Worm (Caenorhabditis elegans) whole organism, L3 larva: Measurements from ENCODE around the gene F16G10.3.

Experiments
- R02D3.7 ChIP-seq: fragments of 150-350 bp; optimal IDR thresholded peaks from 2 replicates; lab custom pipeline; 2014; ENCODE audit warnings: missing biosample characterization, missing genetic modification characterization
- aly-2 ChIP-seq: fragments of 150-350 bp; optimal IDR thresholded peaks from 2 replicates; lab custom pipeline; 2014; ENCODE audit warnings: missing biosample characterization, missing genetic modification characterization
- ama-1 ChIP-seq: fragments of 150-350 bp; optimal IDR thresholded peaks from 2 replicates; lab custom pipeline; 2018
- ceh-16 ChIP-seq: sonication (generic microtip); optimal IDR thresholded peaks from 2 replicates; lab custom pipeline; 2017; ENCODE audit warnings: missing biosample characterization, missing genetic modification characterization
- ceh-82 ChIP-seq: fragments of 150-350 bp; optimal IDR thresholded peaks from 2 replicates; lab custom pipeline; 2014; ENCODE audit warnings: missing biosample characterization, missing genetic modification characterization
- ceh-9 ChIP-seq: sonication (generic microtip); optimal IDR thresholded peaks from 2 replicates; lab custom pipeline; 2018; ENCODE audit warnings: missing biosample characterization, missing genetic modification characterization
- daf-12 ChIP-seq: fragments of 150-350 bp; optimal IDR thresholded peaks from 2 replicates; lab custom pipeline; 2014; ENCODE audit warnings: missing biosample characterization, missing genetic modification reagents, missing genetic modification characterization
- egl-5 ChIP-seq: fragments of 150-350 bp; optimal IDR thresholded peaks from 2 replicates; lab custom pipeline; 2017; ENCODE audit warnings: missing biosample characterization, missing genetic modification reagents, missing genetic modification characterization, inconsistent platforms
- elt-2 ChIP-seq: sonication (generic microtip); optimal IDR thresholded peaks from 2 replicates; lab custom pipeline; 2016; ENCODE audit warnings: missing genetic modification reagents, mild to moderate bottlenecking, missing genetic modification characterization, missing compliant biosample characterization
- elt-3 ChIP-seq, 3 experiments: fragments of 150-350 bp in 1 of 3; sonication (generic microtip) in 2 of 3; optimal IDR thresholded peaks; 2 replicates in 2 of 3; 4 replicates in 1 of 3; lab custom pipeline; 2014 to 2017; ENCODE audit warnings: missing biosample characterization in 3 of 3, missing genetic modification characterization in 3 of 3
- eor-1 ChIP-seq, 2 experiments: fragments of 150-350 bp; optimal IDR thresholded peaks; 2 replicates each; lab custom pipeline; 2014 to 2018; ENCODE audit warnings: missing biosample characterization in 2 of 2, missing genetic modification characterization in 2 of 2
- fkh-10 ChIP-seq: sonication (generic microtip); optimal IDR thresholded peaks from 2 replicates; lab custom pipeline; 2017; ENCODE audit warnings: missing biosample characterization, missing genetic modification reagents, missing genetic modification characterization
- fkh-2 ChIP-seq: fragments of 150-350 bp; optimal IDR thresholded peaks from 2 replicates; lab custom pipeline; 2014; ENCODE audit warnings: missing biosample characterization, missing genetic modification reagents, missing genetic modification characterization
- jun-1 ChIP-seq: fragments of 150-350 bp; optimal IDR thresholded peaks from 2 replicates; lab custom pipeline; 2014; ENCODE audit warnings: missing biosample characterization, missing genetic modification reagents, missing genetic modification characterization
- lin-39 ChIP-seq: fragments of 150-350 bp; optimal IDR thresholded peaks from 2 replicates; lab custom pipeline; 2018; ENCODE audit warnings: missing biosample characterization, missing genetic modification reagents, missing genetic modification characterization
- mdl-1 ChIP-seq: fragments of 150-350 bp; optimal IDR thresholded peaks from 2 replicates; lab custom pipeline; 2014; ENCODE audit warnings: missing biosample characterization, missing genetic modification characterization
- mml-1 ChIP-seq: fragments of 150-350 bp; sonication (generic microtip); optimal IDR thresholded peaks from 3 replicates; lab custom pipeline; 2014; ENCODE audit warnings: missing biosample characterization, missing genetic modification characterization
- nfya-1 ChIP-seq: sonication (generic microtip); optimal IDR thresholded peaks from 2 replicates; lab custom pipeline; 2017; ENCODE audit warnings: missing genetic modification characterization, mild to moderate bottlenecking, missing compliant biosample characterization, antibody characterized with exemption, moderate library complexity; ENCODE audit not compliant: insufficient read depth
- nhr-12 ChIP-seq: fragments of 150-350 bp; optimal IDR thresholded peaks from 2 replicates; lab custom pipeline; 2014; ENCODE audit warnings: missing biosample characterization, missing genetic modification characterization
- nhr-23 ChIP-seq: fragments of 150-350 bp; optimal IDR thresholded peaks from 2 replicates; lab custom pipeline; 2014; ENCODE audit warnings: missing biosample characterization, missing genetic modification reagents, missing genetic modification characterization
- nhr-237 ChIP-seq: fragments of 150-350 bp; optimal IDR thresholded peaks from 2 replicates; lab custom pipeline; 2014; ENCODE audit warnings: missing biosample characterization, missing genetic modification characterization
- nhr-25 ChIP-seq: sonication (generic microtip); optimal IDR thresholded peaks from 2 replicates; lab custom pipeline; 2017; ENCODE audit warnings: missing biosample characterization, missing genetic modification characterization
- nhr-28 ChIP-seq: fragments of 150-350 bp; optimal IDR thresholded peaks from 2 replicates; lab custom pipeline; 2014; ENCODE audit warnings: missing biosample characterization, missing genetic modification characterization
- nhr-43 ChIP-seq: sonication (generic microtip); optimal IDR thresholded peaks from 2 replicates; lab custom pipeline; 2016; ENCODE audit warnings: mild to moderate bottlenecking, missing genetic modification characterization, missing compliant biosample characterization; ENCODE audit not compliant: poor library complexity, severe bottlenecking
- nhr-67 ChIP-seq: fragments of 150-350 bp; optimal IDR thresholded peaks from 2 replicates; lab custom pipeline; 2014; ENCODE audit warnings: missing biosample characterization, missing genetic modification characterization
- nhr-76 ChIP-seq: fragments of 150-350 bp; sonication (generic microtip); optimal IDR thresholded peaks from 5 replicates; lab custom pipeline; 2014; ENCODE audit warnings: missing biosample characterization, missing genetic modification characterization
- nhr-77 ChIP-seq: fragments of 150-350 bp; optimal IDR thresholded peaks from 2 replicates; lab custom pipeline; 2014; ENCODE audit warnings: missing biosample characterization, missing genetic modification characterization
- pha-4 ChIP-seq: fragments of 150-350 bp; optimal IDR thresholded peaks from 2 replicates; lab custom pipeline; 2014; ENCODE audit warnings: missing biosample characterization, missing genetic modification reagents, missing genetic modification characterization
- pqm-1 ChIP-seq: fragments of 150-350 bp; optimal IDR thresholded peaks from 2 replicates; lab custom pipeline; 2017; ENCODE audit warnings: missing biosample characterization, missing genetic modification characterization, inconsistent platforms
- sea-2 ChIP-seq: fragments of 150-350 bp; sonication (generic microtip); optimal IDR thresholded peaks from 4 replicates; lab custom pipeline; 2014; ENCODE audit warnings: missing biosample characterization, missing genetic modification reagents, missing genetic modification characterization
- tbx-2 ChIP-seq: sonication (generic microtip); optimal IDR thresholded peaks from 2 replicates; lab custom pipeline; 2016; ENCODE audit warnings: mild to moderate bottlenecking, missing genetic modification characterization, missing compliant biosample characterization
- unc-39 ChIP-seq: sonication (generic microtip); optimal IDR thresholded peaks from 4 replicates; lab custom pipeline; 2017; ENCODE audit warnings: missing biosample characterization, missing genetic modification characterization
- unc-62 ChIP-seq: fragments of 150-350 bp; sonication (generic microtip); optimal IDR thresholded peaks from 4 replicates; lab custom pipeline; 2014; ENCODE audit warnings: missing biosample characterization, missing genetic modification reagents, missing genetic modification characterization
- zag-1 ChIP-seq: fragments of 150-350 bp; optimal IDR thresholded peaks from 2 replicates; lab custom pipeline; 2014; ENCODE audit warnings: missing biosample characterization, missing genetic modification characterization
- ztf-11 ChIP-seq: fragments of 150-350 bp; optimal IDR thresholded peaks from 2 replicates; lab custom pipeline; 2014; ENCODE audit warnings: missing biosample characterization, missing genetic modification characterization

The F16G10.3 gene

DNA sequence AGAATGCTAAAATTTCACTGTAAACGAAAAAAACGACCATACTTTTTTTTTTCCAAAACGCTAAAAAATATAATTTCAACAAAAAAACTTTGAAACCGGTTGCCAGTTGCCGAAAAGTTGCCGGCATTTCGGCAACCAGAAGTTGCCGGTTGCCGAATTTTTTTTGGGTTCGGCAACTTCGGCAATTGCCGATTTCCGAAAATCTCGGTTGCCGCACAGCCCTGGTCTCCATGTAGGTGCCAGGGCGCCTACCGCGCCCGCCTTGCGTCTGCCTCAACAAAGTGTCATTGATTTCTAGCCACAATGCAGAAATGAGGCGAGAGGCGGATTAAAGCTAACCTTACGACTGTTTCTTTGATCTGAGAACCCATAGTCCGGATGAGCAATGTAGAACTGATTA lies 38.9 kb downstream of the F16G10.3 start:
- TF ChIP-seq unc-39 (tag; lab: Kevin White, UChicago) = no peak
- TF ChIP-seq ama-1 (lab: Kevin White, UChicago) = no peak
- no peak for TF ChIP-seq ztf-11
- no peak for TF ChIP-seq lin-39 (tag; lab: Kevin White, UChicago)
- TF ChIP-seq nhr-25 (tag; lab: Kevin White, UChicago) = no peak
- TF ChIP-seq nhr-28 = no peak
- TF ChIP-seq R02D3.7 (tag; lab: Kevin White, UChicago) = no peak
- TF ChIP-seq nhr-43 (tag; lab: Kevin White, UChicago) = no peak
- TF ChIP-seq mdl-1 = no peak
- no peak for TF ChIP-seq fkh-10 (GFP tag; lab: Kevin White, UChicago)
- TF ChIP-seq nhr-237 (tag; lab: Kevin White, UChicago) = no peak
- TF ChIP-seq zag-1 = no peak
- no peak for TF ChIP-seq eor-1 (tag; optimal IDR thresholded peaks at IDR 0.05; lab: Kevin White, UChicago)
- TF ChIP-seq sea-2 (GFP tag; lab: Kevin White, UChicago) = no peak

DNA sequence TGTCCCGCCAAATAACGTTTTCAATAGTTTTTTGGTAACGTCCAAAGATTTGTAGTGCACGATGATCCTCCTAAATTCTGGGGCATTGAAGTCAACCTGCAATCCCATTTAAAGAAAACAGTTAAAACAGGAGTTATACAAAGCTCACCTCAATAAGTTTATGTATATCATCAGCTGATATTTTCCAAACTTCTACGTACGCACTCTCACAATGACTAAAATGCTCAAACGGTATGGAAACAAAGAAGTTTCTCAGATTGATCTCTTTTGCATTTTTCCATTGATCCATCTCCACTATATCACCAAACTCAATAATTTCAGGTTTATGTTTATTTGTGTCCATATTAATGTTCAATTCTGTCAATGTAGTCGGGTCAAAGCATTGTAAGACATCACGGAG lies 39.4 kb downstream of the F16G10.3 start:
- TF ChIP-seq fkh-10 (GFP tag; lab: Kevin White, UChicago) (no peak), ceh-82 (tag; lab: Kevin White, UChicago) (no peak), ama-1 (lab: Kevin White, UChicago) (no peak), ztf-11 (no peak), aly-2 (tag; lab: Kevin White, UChicago) (no peak), mml-1 (tag; lab: Kevin White, UChicago) (no peak), jun-1 (no peak), nhr-12 (tag; lab: Kevin White, UChicago) (no peak), daf-12 (tag; lab: Kevin White, UChicago) (no peak), pqm-1 (tag; lab: Kevin White, UChicago) (no peak), ceh-16 (tag; lab: Kevin White, UChicago) (no peak), nhr-67 (no peak), nhr-28 (no peak), nhr-25 (tag; lab: Kevin White, UChicago) (no peak)

DNA sequence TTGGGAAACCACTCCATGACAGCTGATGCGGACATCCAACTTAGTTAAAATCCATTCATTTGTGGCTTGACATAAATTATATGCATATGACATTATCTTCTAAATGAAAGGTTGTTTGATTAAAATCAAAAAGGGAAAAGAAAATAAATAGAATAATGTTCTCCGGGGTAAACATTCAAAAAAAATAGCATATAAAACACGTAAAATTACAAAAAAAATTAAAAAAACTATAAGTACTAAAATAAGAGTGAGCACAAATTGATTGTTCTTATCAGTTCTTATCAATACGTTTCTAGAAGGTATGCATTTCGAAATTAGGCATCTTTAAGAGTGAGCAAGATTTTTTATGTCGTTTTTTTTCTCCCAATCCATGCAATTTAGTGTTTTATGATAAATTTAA lies 40.5 kb downstream of the F16G10.3 start, which contains the start of gene fbxa-182:
Gene fbxa-182, minus strand, starts transcription at position 101 of the 400 bp plus-strand sequence.
- TF ChIP-seq pqm-1 (tag; lab: Kevin White, UChicago) (peak; percentile 37), pha-4 (peak; percentile 8), elt-2 (tag; lab: Kevin White, UChicago) (peak; percentile 54), aly-2 (tag; lab: Kevin White, UChicago) (no peak)

DNA sequence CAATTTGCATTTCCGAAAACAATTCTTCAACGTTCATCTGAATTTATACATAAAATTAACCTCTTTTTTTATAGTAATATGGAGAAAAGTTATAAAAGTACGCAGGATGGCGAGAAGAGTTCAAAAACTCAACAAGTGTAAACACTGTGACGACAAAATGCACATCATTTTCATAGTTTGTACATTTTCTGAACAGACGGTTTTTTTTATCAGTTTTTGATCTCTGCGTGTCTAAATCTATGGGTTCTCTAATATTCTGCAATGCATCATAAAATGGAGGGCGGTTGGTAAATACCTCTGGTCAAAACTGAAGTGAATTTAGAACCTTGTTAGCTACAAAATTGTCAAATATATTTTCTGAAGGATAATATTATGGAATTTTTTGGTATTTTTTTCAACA lies 43.2 kb downstream of the F16G10.3 start, which contains the start of gene fbxa-4:
Gene fbxa-4, minus strand, starts transcription at position 93 of the 400 bp plus-strand sequence.
- no peak for TF ChIP-seq fkh-2
- peak; percentile 16 for TF ChIP-seq jun-1
- no peak for TF ChIP-seq nfya-1 (tag; lab: Kevin White, UChicago)
- TF ChIP-seq pqm-1 (tag; lab: Kevin White, UChicago) = peak; percentile 70
- TF ChIP-seq unc-39 (tag; lab: Kevin White, UChicago) = no peak
- TF ChIP-seq nhr-23 (tag; lab: Kevin White, UChicago) = no peak
- TF ChIP-seq elt-2 (tag; lab: Kevin White, UChicago) = peak; percentile 76
- TF ChIP-seq unc-62 = no peak
- peak; percentile 72 for TF ChIP-seq pha-4
- TF ChIP-seq nhr-12 (tag; lab: Kevin White, UChicago) = no peak
- TF ChIP-seq ceh-9 (tag; lab: Kevin White, UChicago) = no peak
- no peak for TF ChIP-seq elt-3 (tag; optimal IDR thresholded peaks at IDR 0.05; lab: Kevin White, UChicago)
- TF ChIP-seq mdl-1 = no peak
- no peak for TF ChIP-seq nhr-76 (tag; lab: Kevin White, UChicago)
- no peak for TF ChIP-seq egl-5 (tag; lab: Kevin White, UChicago)
- no peak for TF ChIP-seq tbx-2 (tag; lab: Kevin White, UChicago)
- TF ChIP-seq nhr-43 (tag; lab: Kevin White, UChicago) = no peak
- no peak for TF ChIP-seq nhr-77 (tag; lab: Kevin White, UChicago)
